Fruit fly (Drosophila melanogaster) whole organism, prepupa: ENCODE data around the gene cni.

Source experiments
- CG10631 ChIP-seq: fragments of 200-800 bp; sonication (Bioruptor generic); optimal IDR thresholded peaks from 2 replicates; lab custom pipeline; 2016; ENCODE audit warnings: missing biosample characterization, missing genetic modification characterization
- CG15336 ChIP-seq: fragments of 200-800 bp; sonication (Bioruptor generic); IDR thresholded peaks from 2 replicates; pipeline ENCODE4 v1.3.6; 2022; ENCODE audit warnings: missing biosample characterization, missing genetic modification characterization
- CG1621 ChIP-seq: fragments of 200-800 bp; sonication (Bioruptor generic); optimal IDR thresholded peaks from 3 replicates; lab custom pipeline; 2018; ENCODE audit warnings: missing biosample characterization, mild to moderate bottlenecking, missing genetic modification characterization
- CG16779 ChIP-seq: fragments of 200-800 bp; sonication (Bioruptor generic); optimal IDR thresholded peaks from 3 replicates; lab custom pipeline; 2017; ENCODE audit warnings: missing biosample characterization, mild to moderate bottlenecking, missing genetic modification characterization
- CG32006 ChIP-seq: fragments of 200-800 bp; sonication (Bioruptor generic); optimal IDR thresholded peaks from 3 replicates; lab custom pipeline; 2017; ENCODE audit warnings: missing biosample characterization, mild to moderate bottlenecking, missing genetic modification characterization
- CG3919 ChIP-seq: fragments of 200-800 bp; sonication (Bioruptor generic); optimal IDR thresholded peaks from 3 replicates; lab custom pipeline; 2016; ENCODE audit warnings: missing biosample characterization, missing genetic modification characterization
- CG4318 ChIP-seq: fragments of 200-800 bp; sonication (Bioruptor generic); optimal IDR thresholded peaks from 3 replicates; lab custom pipeline; 2017; ENCODE audit warnings: missing biosample characterization, mild to moderate bottlenecking, missing genetic modification characterization
- CG6854 ChIP-seq: fragments of 200-800 bp; sonication (Bioruptor generic); optimal IDR thresholded peaks from 2 replicates; lab custom pipeline; 2017; ENCODE audit warnings: missing biosample characterization, mild to moderate bottlenecking, missing genetic modification characterization
- CG8632 ChIP-seq: fragments of 200-800 bp; sonication (Bioruptor generic); optimal IDR thresholded peaks from 3 replicates; lab custom pipeline; 2016; ENCODE audit warnings: missing biosample characterization, missing genetic modification characterization
- Eip93F ChIP-seq: fragments of 200-800 bp; sonication (Bioruptor generic); optimal IDR thresholded peaks from 2 replicates; lab custom pipeline; 2016; ENCODE audit warnings: missing biosample characterization, mild to moderate bottlenecking, missing genetic modification characterization
- Gug ChIP-seq: fragments of 200-800 bp; sonication (Bioruptor generic); IDR thresholded peaks from 2 replicates; pipeline ENCODE4 v1.3.6; 2022; ENCODE audit warnings: missing biosample characterization, missing genetic modification characterization
- Hr38 ChIP-seq: sonication (Bioruptor generic); optimal IDR thresholded peaks from 2 replicates; lab custom pipeline; 2016; ENCODE audit warnings: missing biosample characterization, missing genetic modification characterization
- Lpt ChIP-seq: fragments of 200-800 bp; sonication (Bioruptor generic); optimal IDR thresholded peaks from 3 replicates; lab custom pipeline; 2016; ENCODE audit warnings: missing biosample characterization, missing genetic modification characterization
- OdsH ChIP-seq: fragments of 200-800 bp; sonication (Bioruptor generic); optimal IDR thresholded peaks from 3 replicates; lab custom pipeline; 2016; ENCODE audit warnings: missing biosample characterization, missing genetic modification characterization
- Smox ChIP-seq: fragments of 200-800 bp; sonication (Bioruptor generic); optimal IDR thresholded peaks from 3 replicates; lab custom pipeline; 2016; ENCODE audit warnings: missing biosample characterization, missing genetic modification characterization
- Sox102F ChIP-seq: fragments of 200-800 bp; sonication (Bioruptor generic); optimal IDR thresholded peaks from 2 replicates; lab custom pipeline; 2016; ENCODE audit warnings: missing biosample characterization, mild to moderate bottlenecking, missing genetic modification characterization
- Sox15 ChIP-seq: fragments of 200-800 bp; sonication (Bioruptor generic); optimal IDR thresholded peaks from 3 replicates; lab custom pipeline; 2016; ENCODE audit warnings: missing biosample characterization, missing genetic modification characterization
- acj6 ChIP-seq: fragments of 200-800 bp; sonication (Bioruptor generic); optimal IDR thresholded peaks from 3 replicates; lab custom pipeline; 2016; ENCODE audit warnings: missing biosample characterization, missing genetic modification characterization
- cyc ChIP-seq: fragments of 200-800 bp; sonication (Bioruptor generic); optimal IDR thresholded peaks from 3 replicates; lab custom pipeline; 2016; ENCODE audit warnings: missing biosample characterization, missing genetic modification characterization
- eg ChIP-seq: fragments of 200-800 bp; sonication (Bioruptor generic); IDR thresholded peaks from 3 replicates; pipeline ENCODE4 v1.3.6; 2022; ENCODE audit warnings: missing biosample characterization, missing genetic modification characterization
- fd85E ChIP-seq: fragments of 200-800 bp; sonication (Bioruptor generic); optimal IDR thresholded peaks from 3 replicates; lab custom pipeline; 2016; ENCODE audit warnings: missing biosample characterization, missing genetic modification characterization
- fkh ChIP-seq: fragments of 200-800 bp; sonication (Bioruptor generic); optimal IDR thresholded peaks from 3 replicates; lab custom pipeline; 2017; ENCODE audit warnings: missing biosample characterization, mild to moderate bottlenecking, missing genetic modification characterization, moderate library complexity
- lz ChIP-seq: fragments of 200-800 bp; sonication (Bioruptor generic); optimal IDR thresholded peaks from 3 replicates; lab custom pipeline; 2016; ENCODE audit warnings: missing biosample characterization, missing genetic modification characterization
- net ChIP-seq: fragments of 200-800 bp; sonication (Bioruptor generic); optimal IDR thresholded peaks from 3 replicates; lab custom pipeline; 2016; ENCODE audit warnings: missing biosample characterization, missing genetic modification characterization
- pdm3 ChIP-seq: fragments of 200-800 bp; sonication (Bioruptor generic); optimal IDR thresholded peaks from 3 replicates; lab custom pipeline; 2016; ENCODE audit warnings: missing biosample characterization, missing genetic modification characterization
- salr ChIP-seq, 2 experiments: fragments of 200-800 bp; sonication (Bioruptor generic); optimal IDR thresholded peaks; 3 replicates each; lab custom pipeline; 2016 to 2018; ENCODE audit warnings: missing biosample characterization in 2 of 2, missing genetic modification characterization in 2 of 2, mild to moderate bottlenecking in 1 of 2
- ss ChIP-seq, 2 experiments: fragments of 200-800 bp; sonication (Bioruptor generic); optimal IDR thresholded peaks; 2 replicates in 1 of 2; 3 replicates in 1 of 2; lab custom pipeline; 2017 to 2018; ENCODE audit warnings: mild to moderate bottlenecking in 2 of 2, missing biosample characterization in 2 of 2, missing genetic modification characterization in 2 of 2, moderate library complexity in 1 of 2

Gene cni

dm6 chr2L:16261576-16262217, 48.8 kb downstream of the cni start, which contains the start of the genes twe and CG4935 (continued):
- TF ChIP-seq CG8632 (GFP tag; lab: Kevin White, UChicago), result no peak
- no peak for TF ChIP-seq CG6854
- no peak for TF ChIP-seq eg (GFP tag; lab: Robert Waterston, UW)
- no peak for TF ChIP-seq Eip93F (GFP tag; lab: Kevin White, UChicago)
- no peak for TF ChIP-seq acj6
- no peak for TF ChIP-seq Lpt
- TF ChIP-seq CG16779 (tag; lab: Kevin White, UChicago), result no peak
- no peak for TF ChIP-seq CG4318 (GFP tag; lab: Kevin White, UChicago)
- no peak for TF ChIP-seq Sox15 (GFP tag; lab: Kevin White, UChicago)
- TF ChIP-seq Sox102F (GFP tag; lab: Kevin White, UChicago), result no peak
- TF ChIP-seq pdm3, result no peak
- peak; percentile 5 for TF ChIP-seq fkh (GFP tag; lab: Kevin White, UChicago)
- peak; percentile 42 for TF ChIP-seq OdsH (GFP tag; lab: Kevin White, UChicago)
- TF ChIP-seq Gug (GFP tag; lab: Robert Waterston, UW), result no peak
- no peak for TF ChIP-seq lz
- TF ChIP-seq CG32006, result no peak
- peak; percentile 46 for TF ChIP-seq net (GFP tag; lab: Kevin White, UChicago)
- TF ChIP-seq CG10631, result peak; percentile 15
- TF ChIP-seq CG3919, result no peak
- no peak for TF ChIP-seq ss (GFP tag; optimal IDR thresholded peaks at IDR 0.05; lab: Kevin White, UChicago)
- TF ChIP-seq fd85E (GFP tag; lab: Kevin White, UChicago), result no peak
- TF ChIP-seq Hr38 (GFP tag; lab: Kevin White, UChicago), result no peak
- TF ChIP-seq salr (GFP tag; optimal IDR thresholded peaks at IDR 0.05; lab: Kevin White, UChicago), result peak in 1 of 2 experiments; percentile 51
- no peak for TF ChIP-seq CG1621 (tag; lab: Kevin White, UChicago)
- no peak for TF ChIP-seq Smox
- no peak for TF ChIP-seq CG15336
- TF ChIP-seq cyc (GFP tag; lab: Kevin White, UChicago), result no peak
